Fruit fly (Drosophila melanogaster) S2 (cell line): ENCODE measurements around the gene Ir94f.

ENCODE experiments used
- CG8478 ChIP-seq: fragments of >200 bp; optimal IDR thresholded peaks from 2 replicates; lab custom pipeline; 2018
- CTCF ChIP-seq, 2 experiments: fragments of >200 bp; optimal IDR thresholded peaks; 2 replicates each; lab custom pipeline; 2018

The Ir94f gene

dm6 chr3R:23481249-23481915, at the start of gene Ir94f:
Gene Ir94f (plus strand): TSS chr3R:23481865.
- TF ChIP-seq CTCF (optimal IDR thresholded peaks at IDR 0.05; lab: Kevin White, UChicago) = no peak
- no peak for TF ChIP-seq CG8478

DNA sequence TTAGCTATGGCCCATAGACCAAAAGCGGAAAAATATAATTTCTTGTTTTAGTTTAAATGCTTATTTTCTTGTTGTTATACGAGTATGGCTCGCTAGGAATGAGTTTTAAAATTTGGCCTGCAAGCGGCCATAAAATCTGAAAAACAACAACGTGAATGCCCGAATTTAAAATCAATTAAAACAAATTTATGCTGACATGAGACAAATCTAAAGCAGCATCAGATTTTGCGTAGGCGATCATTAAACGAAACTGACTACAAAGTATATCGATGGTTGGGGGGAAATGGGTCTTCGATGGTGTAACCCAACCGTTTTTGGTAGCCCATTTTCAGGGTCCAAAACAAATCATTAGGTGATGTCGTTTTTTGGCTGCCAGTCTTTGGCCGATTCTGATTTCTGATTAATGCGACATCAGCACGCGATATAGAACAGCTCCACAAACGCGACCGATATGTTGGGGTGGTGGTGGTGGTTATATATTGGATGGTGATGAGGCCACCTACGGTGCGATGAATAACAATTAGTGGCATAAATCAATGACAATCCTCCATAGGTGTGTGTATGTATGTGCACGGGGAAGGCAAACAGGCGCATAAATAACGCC, 43.4 kb upstream of the Ir94f start:
- TF ChIP-seq CG8478 (no peak), CTCF (optimal IDR thresholded peaks at IDR 0.05; lab: Kevin White, UChicago) (no peak)

dm6 chr3R:23445249-23445916, 36.3 kb upstream of the Ir94f start:
- TF ChIP-seq CG8478 (no peak), CTCF (optimal IDR thresholded peaks at IDR 0.05; lab: Kevin White, UChicago) (no peak)

DNA sequence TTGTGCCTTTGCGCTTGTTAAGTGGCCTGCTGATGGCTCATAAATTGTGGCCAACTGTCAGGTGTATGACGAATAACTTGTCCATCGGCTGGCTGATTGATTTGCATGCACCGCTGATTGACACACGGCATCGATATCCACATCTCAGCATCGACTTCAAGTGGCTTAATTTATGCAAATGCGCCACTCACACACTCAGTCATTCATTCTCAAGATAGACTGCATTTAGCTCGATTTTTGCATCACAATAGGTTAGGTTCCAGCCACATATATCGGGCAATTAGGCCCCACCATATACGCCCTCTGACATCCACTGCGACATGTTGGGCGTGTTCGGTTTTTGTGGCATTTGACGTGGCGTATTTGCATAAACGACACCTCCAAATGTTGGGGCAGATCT, 25.8 kb upstream of the Ir94f start:
- TF ChIP-seq CG8478 (no peak), CTCF (optimal IDR thresholded peaks at IDR 0.05; lab: Kevin White, UChicago) (no peak)

dm6 chr3R:23460667-23461066, 21.0 kb upstream of the Ir94f start:
- TF ChIP-seq CTCF (optimal IDR thresholded peaks at IDR 0.05; lab: Kevin White, UChicago) (no peak), CG8478 (no peak)

DNA sequence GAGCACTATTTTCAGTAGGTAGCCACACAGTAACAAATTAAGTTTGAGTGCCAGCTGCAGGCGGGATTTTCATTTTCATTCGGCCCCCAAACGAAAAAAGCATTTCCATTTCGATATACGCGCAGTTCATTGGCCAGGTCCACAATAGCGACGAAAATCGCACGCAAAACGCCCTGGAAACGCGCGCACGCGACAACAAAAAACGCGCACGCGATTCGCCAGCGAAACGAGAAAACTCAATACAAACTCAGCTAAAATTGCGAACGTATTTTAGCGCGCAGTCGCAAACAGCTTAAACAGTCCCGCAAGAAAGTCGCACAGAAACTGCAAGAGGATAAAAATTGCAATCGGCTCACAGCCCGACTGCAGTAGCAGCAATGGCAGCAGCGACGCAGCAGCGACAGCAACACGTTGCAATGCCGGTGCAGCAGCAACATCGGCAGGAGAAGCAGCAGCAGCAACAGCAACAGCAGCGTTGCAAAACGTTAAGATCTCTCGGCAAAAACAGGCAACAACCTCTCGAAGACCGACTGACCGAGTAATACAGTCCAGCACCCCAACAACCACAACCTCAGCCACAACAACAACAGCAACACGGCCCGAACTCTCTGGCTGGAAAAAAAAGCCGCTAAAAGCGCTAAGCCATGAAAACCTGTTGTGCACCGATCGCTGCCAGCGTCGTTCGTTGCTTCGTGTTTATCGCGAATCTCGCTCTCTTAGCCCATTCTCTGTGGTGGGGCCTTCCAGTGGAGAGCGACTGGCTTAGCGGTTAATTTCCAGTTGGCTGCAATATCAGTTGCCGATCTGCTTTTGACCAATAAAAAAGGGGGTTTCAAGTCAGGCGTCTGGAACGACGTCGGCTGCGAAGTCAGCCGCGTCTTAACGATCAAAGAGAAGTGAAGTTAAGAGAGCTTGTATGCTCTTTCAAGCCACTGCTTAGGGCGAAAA, 9.4 kb upstream of the Ir94f start, which contains the start of gene CG4374:
CG4374 (minus strand) TSS at position 268 of the 948 bp plus-strand sequence.
- TF ChIP-seq CTCF (optimal IDR thresholded peaks at IDR 0.05; lab: Kevin White, UChicago) (no peak), CG8478 (no peak)

DNA sequence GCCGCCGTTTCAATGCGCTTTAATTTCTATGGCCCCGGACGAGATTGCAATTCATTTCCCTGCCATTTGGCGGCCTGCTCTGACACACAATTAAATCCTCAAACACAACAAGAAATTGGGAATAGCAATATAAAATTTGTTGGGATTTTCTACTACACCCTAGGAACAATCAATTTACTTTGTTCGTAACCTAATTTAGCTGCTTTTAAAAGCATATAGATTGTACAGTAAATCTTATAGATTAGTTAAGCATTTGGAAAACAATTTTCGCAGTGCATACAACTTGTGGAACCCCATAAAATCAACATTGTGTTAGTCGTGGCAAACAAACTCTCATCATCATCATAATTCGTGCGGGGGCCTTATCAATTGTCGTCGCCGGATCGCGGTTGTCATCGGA, 5.6 kb upstream of the Ir94f start:
- TF ChIP-seq CG8478 (no peak), CTCF (optimal IDR thresholded peaks at IDR 0.05; lab: Kevin White, UChicago) (no peak)

DNA sequence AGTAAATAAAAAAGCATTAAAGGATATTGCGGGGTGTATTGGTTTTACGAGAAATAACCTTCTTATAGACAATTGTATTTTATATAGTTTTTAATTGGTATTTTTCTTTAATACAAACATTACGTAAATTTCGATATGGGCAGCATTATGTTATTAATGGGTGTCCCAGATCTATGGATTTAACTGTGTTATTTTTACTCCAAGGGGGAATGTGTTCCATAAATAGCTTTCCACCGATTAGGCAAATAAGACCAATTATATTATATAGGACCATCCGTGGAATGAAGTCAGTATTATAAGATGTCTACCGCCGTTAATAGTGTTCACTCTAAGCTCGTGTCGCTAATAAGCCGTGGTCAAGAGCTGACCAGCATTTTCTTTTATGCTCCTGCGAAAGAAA, 1.9 kb downstream of the Ir94f start, which contains the start of gene Ir94g:
Ir94g (plus strand) TSS at position 301 of the 400 bp plus-strand sequence.
- TF ChIP-seq CG8478 = no peak
- no peak for TF ChIP-seq CTCF (optimal IDR thresholded peaks at IDR 0.05; lab: Kevin White, UChicago)

- TF ChIP-seq CTCF (optimal IDR thresholded peaks at IDR 0.05; lab: Kevin White, UChicago) (no peak), CG8478 (no peak)
Observed at dm6 chr3R:23486743-23487142, 5.1 kb downstream of the Ir94f start.

dm6 chr3R:23487201-23487600, 5.5 kb downstream of the Ir94f start, which contains the start of gene Ir94h:
Gene Ir94h (plus strand): TSS chr3R:23487501.
- TF ChIP-seq CG8478 (no peak), CTCF (optimal IDR thresholded peaks at IDR 0.05; lab: Kevin White, UChicago) (no peak)

DNA sequence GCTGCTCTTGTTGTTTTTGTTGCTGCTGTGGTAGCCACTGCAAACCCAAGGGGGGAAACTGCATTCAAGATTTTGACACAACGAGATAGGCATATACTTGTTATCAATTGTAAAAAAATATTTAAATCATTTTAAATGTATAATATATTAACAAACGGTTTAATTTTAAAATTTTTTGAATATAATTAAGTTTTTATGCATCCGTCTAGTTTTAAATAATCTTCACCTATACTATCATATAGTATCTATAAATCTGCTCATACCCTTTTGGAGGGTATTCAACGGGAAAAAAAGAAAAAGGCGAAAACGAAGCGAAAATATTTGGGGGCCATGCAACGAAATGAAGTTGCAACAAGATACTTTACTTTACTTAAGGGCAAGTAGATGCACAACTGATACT, 14.8 kb downstream of the Ir94f start:
- TF ChIP-seq CTCF (optimal IDR thresholded peaks at IDR 0.05; lab: Kevin White, UChicago) = no peak
- TF ChIP-seq CG8478 = no peak

dm6 chr3R:23497241-23497640, 15.6 kb downstream of the Ir94f start:
- TF ChIP-seq CG8478 (no peak), CTCF (optimal IDR thresholded peaks at IDR 0.05; lab: Kevin White, UChicago) (no peak)

dm6 chr3R:23503511-23503910, 21.8 kb downstream of the Ir94f start:
- TF ChIP-seq CTCF (optimal IDR thresholded peaks at IDR 0.05; lab: Kevin White, UChicago) = no peak
- TF ChIP-seq CG8478 = no peak

dm6 chr3R:23504760-23505159, 23.1 kb downstream of the Ir94f start:
- TF ChIP-seq CTCF (optimal IDR thresholded peaks at IDR 0.05; lab: Kevin White, UChicago) = no peak
- TF ChIP-seq CG8478 = no peak

- TF ChIP-seq CG8478 = no peak
- no peak for TF ChIP-seq CTCF (optimal IDR thresholded peaks at IDR 0.05; lab: Kevin White, UChicago)
Observed at dm6 chr3R:23507376-23507775, 25.7 kb downstream of the Ir94f start, which contains the start of gene CG34289. Gene CG34289 (minus strand): TSS chr3R:23507476.
